Worm (Caenorhabditis elegans) whole organism, L3 larva: ENCODE data around the gene algn-9.

Experiments used
- ceh-9 ChIP-seq: sonication (generic microtip); optimal IDR thresholded peaks from 2 replicates; lab custom pipeline; 2018; ENCODE audit warnings: missing biosample characterization, missing genetic modification characterization
- nhr-12 ChIP-seq: fragments of 150-350 bp; optimal IDR thresholded peaks from 2 replicates; lab custom pipeline; 2014; ENCODE audit warnings: missing biosample characterization, missing genetic modification characterization
- nhr-237 ChIP-seq: fragments of 150-350 bp; optimal IDR thresholded peaks from 2 replicates; lab custom pipeline; 2014; ENCODE audit warnings: missing biosample characterization, missing genetic modification characterization
- nhr-25 ChIP-seq: sonication (generic microtip); optimal IDR thresholded peaks from 2 replicates; lab custom pipeline; 2017; ENCODE audit warnings: missing biosample characterization, missing genetic modification characterization
- pha-4 ChIP-seq: fragments of 150-350 bp; optimal IDR thresholded peaks from 2 replicates; lab custom pipeline; 2014; ENCODE audit warnings: missing biosample characterization, missing genetic modification reagents, missing genetic modification characterization
- pqm-1 ChIP-seq: fragments of 150-350 bp; optimal IDR thresholded peaks from 2 replicates; lab custom pipeline; 2017; ENCODE audit warnings: missing biosample characterization, missing genetic modification characterization, inconsistent platforms
- unc-62 ChIP-seq: fragments of 150-350 bp; sonication (generic microtip); optimal IDR thresholded peaks from 4 replicates; lab custom pipeline; 2014; ENCODE audit warnings: missing biosample characterization, missing genetic modification reagents, missing genetic modification characterization
- zag-1 ChIP-seq: fragments of 150-350 bp; optimal IDR thresholded peaks from 2 replicates; lab custom pipeline; 2014; ENCODE audit warnings: missing biosample characterization, missing genetic modification characterization
- ztf-4 ChIP-seq: fragments of 150-350 bp; optimal IDR thresholded peaks from 2 replicates; lab custom pipeline; 2014; ENCODE audit warnings: missing biosample characterization, missing genetic modification characterization

DNA sequence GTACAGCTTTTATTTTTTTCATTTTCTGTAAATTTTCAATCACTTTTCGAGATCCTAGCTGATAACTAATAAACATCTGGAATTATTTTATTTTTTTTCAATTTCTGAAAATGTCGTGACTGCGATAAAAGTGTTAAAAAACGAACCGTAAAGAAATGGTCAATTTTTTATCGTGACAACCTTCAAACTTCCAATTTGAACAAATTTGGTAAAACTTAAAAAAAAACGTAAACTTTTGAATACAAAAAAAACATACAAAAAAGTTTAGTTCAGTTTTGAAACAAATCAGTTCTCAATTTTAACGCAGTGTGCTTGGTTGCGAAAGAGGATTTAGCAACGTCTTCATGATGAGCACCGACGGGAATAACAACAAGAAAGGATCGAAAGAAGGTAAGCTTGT lies 12.2 kb upstream of the algn-9 start, which contains the start of gene C06A1.3:
- TF ChIP-seq pqm-1 (tag; lab: Kevin White, UChicago) (no peak), unc-62 (no peak), pha-4 (tag; lab: Kevin White, UChicago) (no peak), nhr-25 (no peak), ztf-4 (tag; lab: Kevin White, UChicago) (no peak), nhr-12 (tag; lab: Kevin White, UChicago) (no peak), ceh-9 (tag; lab: Kevin White, UChicago) (no peak), zag-1 (tag; lab: Kevin White, UChicago) (no peak), nhr-237 (tag; lab: Kevin White, UChicago) (no peak)
